Fruit fly (Drosophila melanogaster): ENCODE data around the gene RpS10b.

- TF ChIP-seq CG6276 (GFP tag; optimal IDR thresholded peaks at IDR 0.05): no peak
- no peak for TF ChIP-seq CG3919 (GFP tag; optimal IDR thresholded peaks at IDR 0.05)
Observed at dm6 chrX:19631365-19631832, 33.6 kb downstream of the RpS10b start.
